Worm (Caenorhabditis elegans) whole organism, L3 larva: ENCODE results near the gene F59A1.11.

Source experiments
- aly-2 ChIP-seq: fragments of 150-350 bp; optimal IDR thresholded peaks from 2 replicates; lab custom pipeline; 2014; ENCODE audit warnings: missing biosample characterization, missing genetic modification characterization
- nhr-12 ChIP-seq: fragments of 150-350 bp; optimal IDR thresholded peaks from 2 replicates; lab custom pipeline; 2014; ENCODE audit warnings: missing biosample characterization, missing genetic modification characterization
- nhr-76 ChIP-seq: fragments of 150-350 bp; sonication (generic microtip); optimal IDR thresholded peaks from 5 replicates; lab custom pipeline; 2014; ENCODE audit warnings: missing biosample characterization, missing genetic modification characterization
- skn-1 ChIP-seq: fragments of 150-350 bp; optimal IDR thresholded peaks from 2 replicates; lab custom pipeline; 2014; ENCODE audit warnings: missing biosample characterization, missing genetic modification characterization
- tbx-2 ChIP-seq: sonication (generic microtip); optimal IDR thresholded peaks from 2 replicates; lab custom pipeline; 2016; ENCODE audit warnings: mild to moderate bottlenecking, missing genetic modification characterization, missing compliant biosample characterization
- unc-62 ChIP-seq: fragments of 150-350 bp; sonication (generic microtip); optimal IDR thresholded peaks from 4 replicates; lab custom pipeline; 2014; ENCODE audit warnings: missing biosample characterization, missing genetic modification reagents, missing genetic modification characterization

DNA sequence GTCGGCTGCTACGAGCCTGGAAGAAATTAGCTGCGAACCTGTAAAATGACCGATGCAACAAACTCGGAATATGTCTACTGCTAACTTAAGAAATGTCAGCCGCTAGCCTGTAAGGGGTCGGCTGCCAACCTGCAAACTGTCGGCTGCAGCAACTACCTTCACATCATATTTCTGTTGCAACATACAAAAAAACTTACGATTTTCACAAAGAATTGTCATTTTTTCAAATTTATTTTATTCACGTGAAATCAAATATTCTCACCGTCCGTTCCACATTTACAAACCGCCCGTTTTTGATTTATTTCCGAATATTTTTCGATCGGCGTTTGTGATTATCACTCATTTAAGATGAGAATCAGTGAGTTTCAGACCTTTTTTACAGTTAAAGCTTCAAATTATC, 33.9 kb upstream of the F59A1.11 start, which contains the start of gene Y26G10.6:
- no peak for TF ChIP-seq skn-1 (tag; lab: Kevin White, UChicago)
- TF ChIP-seq tbx-2 (tag; lab: Kevin White, UChicago): no peak
- TF ChIP-seq unc-62 (GFP tag; lab: Kevin White, UChicago): no peak
- no peak for TF ChIP-seq nhr-76
- no peak for TF ChIP-seq nhr-12
- no peak for TF ChIP-seq aly-2 (tag; lab: Kevin White, UChicago)
